Worm (Caenorhabditis elegans): ENCODE data around the gene praf-3.

ce11 chrIV:8342385-8342784 lies 37.4 kb upstream of the praf-3 start, which contains the start of gene lgc-5:
- TF ChIP-seq unc-62 (GFP tag; optimal IDR thresholded peaks at IDR 0.05 in 1 of 2), result no peak
- no peak for TF ChIP-seq unc-62 (tag; optimal IDR thresholded peaks at IDR 0.05)
- no peak for TF ChIP-seq daf-12 (tag; optimal IDR thresholded peaks at IDR 0.05)
- TF ChIP-seq egl-27 (tag; optimal IDR thresholded peaks at IDR 0.05), result no peak
- no peak for TF ChIP-seq ZK546.5 (tag; optimal IDR thresholded peaks at IDR 0.05)
- no peak for TF ChIP-seq fkh-10 (GFP tag; optimal IDR thresholded peaks at IDR 0.05)
- no peak for TF ChIP-seq dpl-1 (GFP tag; optimal IDR thresholded peaks at IDR 0.05)
- no peak for TF ChIP-seq mep-1 (tag; optimal IDR thresholded peaks at IDR 0.05)
- no peak for TF ChIP-seq snpc-4 (tag; optimal IDR thresholded peaks at IDR 0.05)
- TF ChIP-seq dmd-6 (GFP tag; IDR thresholded peaks at IDR 0.05), result no peak
- TF ChIP-seq ceh-82 (tag; optimal IDR thresholded peaks at IDR 0.05), result no peak
- TF ChIP-seq unc-39 (tag; optimal IDR thresholded peaks at IDR 0.05), result no peak
- TF ChIP-seq aly-2 (tag; optimal IDR thresholded peaks at IDR 0.05), result no peak
- TF ChIP-seq hlh-30 (tag; optimal IDR thresholded peaks at IDR 0.05; ENCODE audit: insufficient read depth), result no peak
- TF ChIP-seq dve-1 (tag; optimal IDR thresholded peaks at IDR 0.05; ENCODE audit: insufficient read depth), result no peak

All from whole organism, L4 larva.